Worm (Caenorhabditis elegans) whole organism, mixed stage, embryonic: ENCODE data around the gene dlhd-1.

Experiments used
- nhr-237 ChIP-seq: fragments of 150-350 bp; optimal IDR thresholded peaks from 2 replicates; lab custom pipeline; 2014; ENCODE audit warnings: missing biosample characterization, missing genetic modification characterization
- nhr-76 ChIP-seq: sonication (generic microtip); optimal IDR thresholded peaks from 2 replicates; lab custom pipeline; 2017; ENCODE audit warnings: missing biosample characterization, missing genetic modification characterization
- snpc-4 ChIP-seq: fragments of 150-350 bp; optimal IDR thresholded peaks from 2 replicates; lab custom pipeline; 2014; ENCODE audit warnings: missing biosample characterization, missing genetic modification characterization
- tbx-8 ChIP-seq: fragments of 200-800 bp; sonication (Bioruptor generic); optimal IDR thresholded peaks from 2 replicates; lab custom pipeline; 2018; ENCODE audit warnings: mild to moderate bottlenecking, missing genetic modification characterization, moderate library complexity, missing compliant biosample characterization

- TF ChIP-seq tbx-8 (GFP tag; lab: Kevin White, UChicago) (no peak), snpc-4 (tag; lab: Kevin White, UChicago) (no peak), nhr-237 (tag; lab: Kevin White, UChicago) (no peak), nhr-76 (tag; lab: Kevin White, UChicago) (no peak)
These were observed 19.2 kb downstream of the dlhd-1 start for ce11 chrII:1152732-1153131.
